Worm (Caenorhabditis elegans): ENCODE data around the gene H05C05.1.

- TF ChIP-seq ama-1 (optimal IDR thresholded peaks at IDR 0.05) (no peak), aly-2 (tag; optimal IDR thresholded peaks at IDR 0.05) (no peak), fos-1 (tag; optimal IDR thresholded peaks at IDR 0.05) (no peak), nhr-25 (tag; optimal IDR thresholded peaks at IDR 0.05) (no peak), lin-13 (GFP tag; optimal IDR thresholded peaks at IDR 0.05) (no peak), R02D3.7 (tag; optimal IDR thresholded peaks at IDR 0.05) (no peak), nhr-237 (tag; optimal IDR thresholded peaks at IDR 0.05) (no peak), unc-39 (tag; optimal IDR thresholded peaks at IDR 0.05) (no peak), elt-3 (tag; optimal IDR thresholded peaks at IDR 0.05) (no peak)
These were observed 38.1 kb upstream of the H05C05.1 start for ce11 chrIII:2908859-2909258.

Data from whole organism, L2 larva.